Worm (Caenorhabditis elegans): ENCODE measurements around the gene F26A10.2.

ce11 chrX:7656875-7657274 lies 11.7 kb upstream of the F26A10.2 start, which contains the start of gene F27D9.12:
- TF ChIP-seq flt-1 (GFP tag; IDR thresholded peaks at IDR 0.05) (no peak), med-1 (GFP tag; optimal IDR thresholded peaks at IDR 0.05; ENCODE audit: insufficient read depth) (no peak), ztf-23 (GFP tag; IDR thresholded peaks at IDR 0.05) (no peak), klf-2 (GFP tag; conservative IDR thresholded peaks at IDR 0.05) (no peak), tab-1 (GFP tag; IDR thresholded peaks at IDR 0.05) (no peak), cog-1 (tag; optimal IDR thresholded peaks at IDR 0.05) (no peak), T22C8.4 (GFP tag; IDR thresholded peaks at IDR 0.05) (no peak), ref-1 (GFP tag; conservative IDR thresholded peaks at IDR 0.05) (no peak)

Data from whole organism, midembryonic.